Fruit fly (Drosophila melanogaster) Kc167 (cell line): Measurements from ENCODE around the gene CSN3.

Experiments
- Sin3A ChIP-seq: fragments of >200 bp; optimal IDR thresholded peaks from 2 replicates; lab custom pipeline; 2018; ENCODE audit warnings: missing external identifiers
- h ChIP-seq: fragments of >200 bp; optimal IDR thresholded peaks from 3 replicates; lab custom pipeline; 2018; ENCODE audit warnings: missing external identifiers
- insv ChIP-seq: fragments of >200 bp; optimal IDR thresholded peaks from 3 replicates; lab custom pipeline; 2018; ENCODE audit warnings: missing external identifiers

dm6 chr3L:20798325-20798846 is 43.0 kb downstream of the CSN3 start, which contains the start of the genes CG3698 and tzn:
- no peak for TF ChIP-seq Sin3A (lab: Kevin White, UChicago)
- TF ChIP-seq h (lab: Kevin White, UChicago): no peak
- TF ChIP-seq insv (lab: Kevin White, UChicago): no peak
